Fruit fly (Drosophila melanogaster) S2 (cell line): ENCODE measurements around the gene CG18178.

Experiments used
- CG8478 ChIP-seq: fragments of >200 bp; optimal IDR thresholded peaks from 2 replicates; lab custom pipeline; 2018
- CTCF ChIP-seq, 2 experiments: fragments of >200 bp; optimal IDR thresholded peaks; 2 replicates each; lab custom pipeline; 2018

Gene CG18178

dm6 chr3L:9708797-9709196, 10.1 kb downstream of the CG18178 start:
- TF ChIP-seq CTCF (optimal IDR thresholded peaks at IDR 0.05; lab: Kevin White, UChicago) (no peak), CG8478 (lab: Kevin White, UChicago) (no peak)

- TF ChIP-seq CG8478 (lab: Kevin White, UChicago) = no peak
- TF ChIP-seq CTCF (optimal IDR thresholded peaks at IDR 0.05; lab: Kevin White, UChicago) = no peak
Observed at dm6 chr3L:9705591-9705990, 13.4 kb downstream of the CG18178 start.

dm6 chr3L:9704162-9704748, 14.7 kb downstream of the CG18178 start, which contains the start of gene CG16711:
Gene CG16711, plus strand, starts transcription at chr3L:9704331.
- TF ChIP-seq CG8478 (lab: Kevin White, UChicago) (no peak), CTCF (optimal IDR thresholded peaks at IDR 0.05; lab: Kevin White, UChicago) (no peak)

dm6 chr3L:9703495-9703894, 15.4 kb downstream of the CG18178 start, which contains the start of gene CG6761:
Gene CG6761, minus strand, starts transcription at chr3L:9703595.
- TF ChIP-seq CTCF (optimal IDR thresholded peaks at IDR 0.05; lab: Kevin White, UChicago) (no peak), CG8478 (lab: Kevin White, UChicago) (no peak)

- TF ChIP-seq CG8478 (lab: Kevin White, UChicago) (no peak), CTCF (optimal IDR thresholded peaks at IDR 0.05; lab: Kevin White, UChicago) (no peak)
Observed at dm6 chr3L:9698193-9698642, 20.7 kb downstream of the CG18178 start, which contains the start of gene Ubc4. Gene Ubc4, plus strand, starts transcription at chr3L:9698336.

- TF ChIP-seq CTCF (optimal IDR thresholded peaks at IDR 0.05; lab: Kevin White, UChicago) (no peak), CG8478 (lab: Kevin White, UChicago) (no peak)
Observed at dm6 chr3L:9697527-9697883, 21.4 kb downstream of the CG18178 start.

dm6 chr3L:9696650-9697526, 22.1 kb downstream of the CG18178 start, which contains the start of gene Prps:
Gene Prps, minus strand, starts transcription at chr3L:9696700.
- no peak for TF ChIP-seq CG8478 (lab: Kevin White, UChicago)
- TF ChIP-seq CTCF (optimal IDR thresholded peaks at IDR 0.05; lab: Kevin White, UChicago) = no peak

- no peak for TF ChIP-seq CTCF (optimal IDR thresholded peaks at IDR 0.05; lab: Kevin White, UChicago)
- TF ChIP-seq CG8478 (lab: Kevin White, UChicago) = no peak
Observed at dm6 chr3L:9695647-9696046, 23.3 kb downstream of the CG18178 start.

dm6 chr3L:9695242-9695641, 23.7 kb downstream of the CG18178 start:
- no peak for TF ChIP-seq CG8478 (lab: Kevin White, UChicago)
- TF ChIP-seq CTCF (optimal IDR thresholded peaks at IDR 0.05; lab: Kevin White, UChicago) = no peak

- TF ChIP-seq CTCF (optimal IDR thresholded peaks at IDR 0.05; lab: Kevin White, UChicago) = no peak
- TF ChIP-seq CG8478 (lab: Kevin White, UChicago) = no peak
Observed at dm6 chr3L:9694867-9695236, 24.1 kb downstream of the CG18178 start.

dm6 chr3L:9694169-9694866, 24.6 kb downstream of the CG18178 start:
- TF ChIP-seq CTCF (optimal IDR thresholded peaks at IDR 0.05; lab: Kevin White, UChicago) = no peak
- TF ChIP-seq CG8478 (lab: Kevin White, UChicago) = no peak

dm6 chr3L:9693552-9694133, 25.3 kb downstream of the CG18178 start:
- no peak for TF ChIP-seq CG8478 (lab: Kevin White, UChicago)

dm6 chr3L:9692892-9693551, 25.9 kb downstream of the CG18178 start:
- TF ChIP-seq CG8478 (lab: Kevin White, UChicago) (no peak), CTCF (optimal IDR thresholded peaks at IDR 0.05; lab: Kevin White, UChicago) (no peak)
